Worm (Caenorhabditis elegans) whole organism, L1 larva: Measurements from ENCODE around the gene T19D12.6.

Experiments used
- C16A3.4 ChIP-seq: fragments of 150-350 bp; optimal IDR thresholded peaks from 2 replicates; lab custom pipeline; 2014; ENCODE audit warnings: missing biosample characterization, missing genetic modification characterization
- F16B12.6 ChIP-seq: fragments of 150-350 bp; optimal IDR thresholded peaks from 2 replicates; lab custom pipeline; 2014; ENCODE audit warnings: missing biosample characterization, missing genetic modification characterization
- Y116A8C.19 ChIP-seq: sonication (generic microtip); optimal IDR thresholded peaks from 2 replicates; lab custom pipeline; 2016; ENCODE audit warnings: missing compliant biosample characterization, missing genetic modification characterization, borderline replicate concordance
- alr-1 ChIP-seq: fragments of 200-800 bp; sonication (Bioruptor generic); optimal IDR thresholded peaks from 2 replicates; lab custom pipeline; 2018; ENCODE audit warnings: borderline replicate concordance, mild to moderate bottlenecking, missing genetic modification characterization, missing compliant biosample characterization
- aly-2 ChIP-seq: fragments of 150-350 bp; optimal IDR thresholded peaks from 2 replicates; lab custom pipeline; 2014; ENCODE audit warnings: missing biosample characterization, missing genetic modification characterization
- ama-1 ChIP-seq: fragments of 150-350 bp; optimal IDR thresholded peaks from 2 replicates; lab custom pipeline; 2014
- blmp-1 ChIP-seq: fragments of 150-350 bp; optimal IDR thresholded peaks from 2 replicates; lab custom pipeline; 2014; ENCODE audit warnings: missing biosample characterization, missing genetic modification characterization
- ceh-63 ChIP-seq: fragments of 200-800 bp; sonication (Bioruptor generic); optimal IDR thresholded peaks from 2 replicates; lab custom pipeline; 2018; ENCODE audit warnings: mild to moderate bottlenecking, missing genetic modification characterization, missing compliant biosample characterization
- ceh-82 ChIP-seq, 3 experiments: fragments of 150-350 bp in 1 of 3; sonication (generic microtip) in 2 of 3; optimal IDR thresholded peaks; 2 replicates each; lab custom pipeline; 2014 to 2017; ENCODE audit warnings: missing biosample characterization in 3 of 3, missing genetic modification characterization in 3 of 3
- ceh-90 ChIP-seq: sonication (generic microtip); optimal IDR thresholded peaks from 2 replicates; lab custom pipeline; 2016; ENCODE audit warnings: missing genetic modification characterization, missing compliant biosample characterization
- ces-1 ChIP-seq: fragments of 150-350 bp; optimal IDR thresholded peaks from 2 replicates; lab custom pipeline; 2014; ENCODE audit warnings: missing biosample characterization, missing genetic modification reagents, missing genetic modification characterization
- dsc-1 ChIP-seq: sonication (generic microtip); optimal IDR thresholded peaks from 2 replicates; lab custom pipeline; 2016; ENCODE audit warnings: mild to moderate bottlenecking, missing genetic modification characterization, missing compliant biosample characterization
- egl-13 ChIP-seq: sonication (generic microtip); optimal IDR thresholded peaks from 2 replicates; lab custom pipeline; 2016; ENCODE audit warnings: missing genotype, missing genetic modification reagents, missing genetic modification characterization, missing compliant biosample characterization
- elt-2 ChIP-seq: sonication (generic microtip); optimal IDR thresholded peaks from 2 replicates; lab custom pipeline; 2016; ENCODE audit warnings: missing genetic modification characterization, mild to moderate bottlenecking, inconsistent platforms, missing compliant biosample characterization, missing genetic modification reagents
- elt-3 ChIP-seq, 6 experiments: fragments of 150-350 bp in 1 of 6; sonication (generic microtip); optimal IDR thresholded peaks; 2 replicates each; lab custom pipeline; 2017 to 2018; ENCODE audit warnings: missing biosample characterization in 6 of 6, missing genetic modification characterization in 6 of 6, inconsistent platforms in 1 of 6
- fkh-10 ChIP-seq: sonication (generic microtip); optimal IDR thresholded peaks from 2 replicates; lab custom pipeline; 2017; ENCODE audit warnings: missing biosample characterization, missing genetic modification reagents, missing genetic modification characterization
- fkh-4 ChIP-seq: sonication (generic microtip); optimal IDR thresholded peaks from 2 replicates; lab custom pipeline; 2016; ENCODE audit warnings: missing compliant biosample characterization, missing genetic modification characterization, borderline replicate concordance
- grh-1 ChIP-seq: fragments of 200-800 bp; sonication (Bioruptor generic); IDR thresholded peaks from 2 replicates; pipeline ENCODE4 v1.3.6; 2022; ENCODE audit warnings: missing genetic modification reagents, missing genetic modification characterization, missing compliant biosample characterization
- lin-35 ChIP-seq, 2 experiments: fragments of 150-350 bp; optimal IDR thresholded peaks; 2 replicates each; lab custom pipeline; 2014; ENCODE audit warnings: missing biosample characterization in 2 of 2, missing genetic modification characterization in 2 of 2, missing genetic modification reagents in 2 of 2
- lin-39 ChIP-seq: fragments of 150-350 bp; optimal IDR thresholded peaks from 2 replicates; lab custom pipeline; 2014; ENCODE audit warnings: missing biosample characterization, missing genetic modification reagents, missing genetic modification characterization
- lir-3 ChIP-seq: sonication (generic microtip); optimal IDR thresholded peaks from 2 replicates; lab custom pipeline; 2016; ENCODE audit warnings: mild to moderate bottlenecking, missing genetic modification characterization, moderate library complexity, missing compliant biosample characterization; ENCODE audit not compliant: poor library complexity
- lsy-2 ChIP-seq, 2 experiments: fragments of 150-350 bp; optimal IDR thresholded peaks; 2 replicates each; lab custom pipeline; 2014; ENCODE audit warnings: missing biosample characterization in 2 of 2, missing genetic modification characterization in 2 of 2
- mdl-1 ChIP-seq, 2 experiments: fragments of 150-350 bp; optimal IDR thresholded peaks; 2 replicates each; lab custom pipeline; 2014 to 2017; ENCODE audit warnings: missing biosample characterization in 2 of 2, missing genetic modification characterization in 2 of 2, inconsistent platforms in 1 of 2
- mef-2 ChIP-seq: fragments of 150-350 bp; optimal IDR thresholded peaks from 2 replicates; lab custom pipeline; 2014; ENCODE audit warnings: missing biosample characterization, missing genetic modification characterization
- nhr-19 ChIP-seq: fragments of 200-800 bp; sonication (Bioruptor generic); conservative IDR thresholded peaks from 2 replicates; pipeline ENCODE4 v1.3.6; 2022; ENCODE audit warnings: missing genetic modification characterization, missing compliant biosample characterization
- nhr-20 ChIP-seq: sonication (generic microtip); optimal IDR thresholded peaks from 2 replicates; lab custom pipeline; 2016; ENCODE audit warnings: mild to moderate bottlenecking, missing genetic modification characterization, missing compliant biosample characterization
- nhr-71 ChIP-seq: sonication (generic microtip); optimal IDR thresholded peaks from 2 replicates; lab custom pipeline; 2016; ENCODE audit warnings: mild to moderate bottlenecking, missing genetic modification characterization, moderate library complexity, missing compliant biosample characterization
- nhr-77 ChIP-seq: fragments of 150-350 bp; optimal IDR thresholded peaks from 2 replicates; lab custom pipeline; 2014; ENCODE audit warnings: missing biosample characterization, missing genetic modification characterization
- nhr-85 ChIP-seq: sonication (generic microtip); peaks from one replicate; lab custom pipeline; 2016; ENCODE audit warnings: missing genetic modification characterization, inconsistent platforms, missing compliant biosample characterization
- nhr-90 ChIP-seq: sonication (generic microtip); optimal IDR thresholded peaks from 2 replicates; lab custom pipeline; 2016; ENCODE audit warnings: mild to moderate bottlenecking, missing genetic modification characterization, missing compliant biosample characterization; ENCODE audit not compliant: poor library complexity
- skn-1 ChIP-seq: fragments of 150-350 bp; optimal IDR thresholded peaks from 2 replicates; lab custom pipeline; 2014; ENCODE audit warnings: missing biosample characterization, missing genetic modification characterization
- snpc-4 ChIP-seq: fragments of 150-350 bp; optimal IDR thresholded peaks from 2 replicates; lab custom pipeline; 2014; ENCODE audit warnings: missing biosample characterization, missing genetic modification characterization
- snu-23 ChIP-seq: sonication (generic microtip); optimal IDR thresholded peaks from 2 replicates; lab custom pipeline; 2016; ENCODE audit warnings: missing genetic modification characterization, missing compliant biosample characterization
- sptf-1 ChIP-seq: fragments of 150-350 bp; optimal IDR thresholded peaks from 2 replicates; lab custom pipeline; 2014; ENCODE audit warnings: missing biosample characterization, missing genetic modification characterization
- tlp-1 ChIP-seq: fragments of 150-350 bp; optimal IDR thresholded peaks from 2 replicates; lab custom pipeline; 2014; ENCODE audit warnings: missing biosample characterization, missing genetic modification characterization
- unc-62 ChIP-seq: fragments of 150-350 bp; optimal IDR thresholded peaks from 2 replicates; lab custom pipeline; 2014; ENCODE audit warnings: missing biosample characterization, missing genetic modification reagents, missing genetic modification characterization
- vab-15 ChIP-seq: sonication (generic microtip); optimal IDR thresholded peaks from 2 replicates; lab custom pipeline; 2017; ENCODE audit warnings: missing genotype, mild to moderate bottlenecking, missing genetic modification characterization, missing compliant biosample characterization
- zag-1 ChIP-seq: fragments of 150-350 bp; optimal IDR thresholded peaks from 2 replicates; lab custom pipeline; 2014; ENCODE audit warnings: missing biosample characterization, missing genetic modification characterization
- zip-4 ChIP-seq: fragments of 200-800 bp; sonication (Bioruptor generic); optimal IDR thresholded peaks from 2 replicates; lab custom pipeline; 2018; ENCODE audit warnings: mild to moderate bottlenecking, missing genetic modification characterization, moderate library complexity, missing compliant biosample characterization
- ztf-11 ChIP-seq, 2 experiments: sonication (generic microtip); optimal IDR thresholded peaks; 2 replicates each; lab custom pipeline; 2016 to 2017; ENCODE audit warnings: missing genetic modification characterization in 2 of 2, missing biosample characterization in 1 of 2, missing compliant biosample characterization in 1 of 2

Gene T19D12.6

DNA sequence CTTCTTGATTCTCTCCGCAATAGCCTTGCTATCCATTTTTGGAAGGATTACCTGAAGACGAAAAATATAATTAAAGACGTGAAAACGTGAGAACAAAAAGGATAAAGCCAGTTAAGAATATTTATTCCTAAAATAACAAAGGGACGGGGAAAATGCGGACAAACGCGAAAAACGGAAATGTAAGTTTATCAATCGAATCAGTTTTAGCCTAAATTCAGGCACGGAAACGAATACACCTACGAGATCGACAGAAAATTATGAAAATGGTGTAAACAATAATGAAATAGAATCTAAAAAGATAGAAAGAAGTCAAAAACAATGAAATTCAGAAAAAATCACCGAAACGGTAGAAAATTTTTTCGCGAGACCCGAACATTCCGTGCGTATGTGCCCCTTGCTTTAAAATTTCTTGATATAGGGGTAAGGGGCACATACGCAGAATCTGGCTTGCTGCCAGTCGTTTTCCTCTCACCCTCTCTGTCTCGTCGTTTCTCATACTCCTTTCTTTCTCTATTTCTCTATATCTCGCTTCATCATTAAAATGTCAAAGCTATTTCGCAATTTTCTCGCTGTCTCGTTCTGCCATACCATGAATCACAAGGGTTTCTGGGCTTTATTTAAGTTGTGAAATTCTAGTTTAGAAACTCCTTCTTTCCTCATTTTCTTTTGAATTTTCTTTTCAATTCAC lies 54.2 kb downstream of the T19D12.6 start, which contains the start of gene icd-1 (continued):
- TF ChIP-seq fkh-10 (GFP tag; lab: Kevin White, UChicago) (peak; percentile 86), lsy-2 (tag; optimal IDR thresholded peaks at IDR 0.05; lab: Kevin White, UChicago) (peak; percentile 94 to 96), nhr-90 (tag; lab: Kevin White, UChicago) (peak; percentile 94), lir-3 (peak; percentile 89), sptf-1 (tag; lab: Kevin White, UChicago) (no peak), ztf-11 (tag; optimal IDR thresholded peaks at IDR 0.05; lab: Kevin White, UChicago) (peak in 1 of 2 experiments; percentile 85), ceh-63 (no peak), F16B12.6 (tag; lab: Kevin White, UChicago) (peak; percentile 69), nhr-77 (tag; lab: Kevin White, UChicago) (peak; percentile 94), lin-35 (GFP tag; optimal IDR thresholded peaks at IDR 0.05; lab: Kevin White, UChicago) (peak; percentile 84 to 87), C16A3.4 (tag; lab: Kevin White, UChicago) (peak; percentile 92), Y116A8C.19 (tag; lab: Kevin White, UChicago) (no peak), elt-3 (tag; optimal IDR thresholded peaks at IDR 0.05; lab: Kevin White, UChicago) (peak in 5 of 6 experiments; percentile 50 to 93 (median 68)), ama-1 (lab: Kevin White, UChicago) (peak; percentile 43), dsc-1 (tag; lab: Kevin White, UChicago) (peak; percentile 94), zag-1 (tag; lab: Kevin White, UChicago) (peak; percentile 73), snpc-4 (tag; lab: Kevin White, UChicago) (peak; percentile 83), nhr-71 (tag; lab: Kevin White, UChicago) (peak; percentile 99), egl-13 (peak; percentile 86), grh-1 (GFP tag; lab: Robert Waterston, UW) (peak; percentile 95), ceh-90 (tag; lab: Kevin White, UChicago) (peak; percentile 28), fkh-4 (tag; lab: Kevin White, UChicago) (peak; percentile 66), alr-1 (tag; lab: Kevin White, UChicago) (no peak), skn-1 (tag; lab: Kevin White, UChicago) (peak; percentile 80), vab-15 (tag; lab: Kevin White, UChicago) (no peak), snu-23 (GFP tag; lab: Kevin White, UChicago) (peak; percentile 99), mef-2 (tag; lab: Kevin White, UChicago) (peak; percentile 67), lin-39 (peak; percentile 94), tlp-1 (tag; lab: Kevin White, UChicago) (no peak), zip-4 (GFP tag; lab: Kevin White, UChicago) (peak; percentile 99), ces-1 (GFP tag; lab: Kevin White, UChicago) (no peak), unc-62 (GFP tag; lab: Kevin White, UChicago) (no peak), mdl-1 (tag; optimal IDR thresholded peaks at IDR 0.05; lab: Kevin White, UChicago) (peak; percentile 45 to 89)

DNA sequence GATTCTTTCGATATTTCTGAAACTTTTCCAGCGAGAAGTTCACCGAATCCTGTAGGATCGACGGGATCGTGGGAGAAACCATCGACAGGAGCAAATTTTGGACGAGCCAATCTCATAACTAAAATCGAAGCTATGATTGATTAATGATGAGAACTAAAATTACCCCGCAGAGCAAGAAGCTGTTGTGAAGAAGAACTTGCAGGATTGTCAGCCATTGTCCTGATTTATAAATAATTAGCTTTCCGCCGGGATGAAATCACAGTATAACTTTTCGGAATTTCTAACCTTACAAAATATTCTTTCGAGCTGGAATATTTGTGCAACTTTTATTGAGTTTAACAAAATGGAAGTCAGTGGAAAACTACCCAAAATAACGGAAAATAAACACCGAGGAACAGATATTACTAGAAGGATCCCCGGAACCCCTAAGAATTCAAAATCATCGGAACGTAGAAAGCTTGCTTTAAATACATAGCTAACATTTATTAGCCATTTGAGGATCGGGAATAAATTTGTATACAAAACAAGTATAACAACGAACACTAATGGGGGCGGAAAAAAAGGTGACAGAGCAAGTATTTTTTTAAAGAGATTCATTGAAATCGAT lies 55.5 kb downstream of the T19D12.6 start, which contains the start of gene C56C10.7:
C56C10.7 (minus strand) TSS at position 312 of the 607 bp plus-strand sequence.
- TF ChIP-seq C16A3.4 (tag; lab: Kevin White, UChicago): no peak
- TF ChIP-seq nhr-20 (tag; lab: Kevin White, UChicago): peak; percentile 1
- peak; percentile 32 for TF ChIP-seq snu-23 (GFP tag; lab: Kevin White, UChicago)
- TF ChIP-seq nhr-90 (tag; lab: Kevin White, UChicago): peak; percentile 39
- TF ChIP-seq nhr-71 (tag; lab: Kevin White, UChicago): peak; percentile 11
- peak; percentile 24 for TF ChIP-seq nhr-85 (tag; lab: Kevin White, UChicago)
- peak; percentile 62 for TF ChIP-seq ama-1 (lab: Kevin White, UChicago)
- TF ChIP-seq nhr-19 (GFP tag; lab: Robert Waterston, UW): no peak
- TF ChIP-seq ceh-82 (tag; optimal IDR thresholded peaks at IDR 0.05; lab: Kevin White, UChicago): peak in 1 of 3 experiments; percentile 16
- peak; percentile 75 for TF ChIP-seq aly-2 (tag; lab: Kevin White, UChicago)
- TF ChIP-seq lsy-2 (tag; optimal IDR thresholded peaks at IDR 0.05; lab: Kevin White, UChicago): peak in 1 of 2 experiments; percentile 15
- peak in 1 of 2 experiments; percentile 3 for TF ChIP-seq ztf-11 (tag; optimal IDR thresholded peaks at IDR 0.05; lab: Kevin White, UChicago)
- peak; percentile 30 for TF ChIP-seq elt-2 (tag; lab: Kevin White, UChicago)
- no peak for TF ChIP-seq alr-1 (tag; lab: Kevin White, UChicago)
- no peak for TF ChIP-seq blmp-1 (tag; lab: Kevin White, UChicago)
